Worm (Caenorhabditis elegans): ENCODE results near the gene C33G3.4.

- TF ChIP-seq tab-1 (GFP tag; IDR thresholded peaks at IDR 0.05) (no peak), ztf-29 (GFP tag; IDR thresholded peaks at IDR 0.05) (no peak), klf-2 (GFP tag; conservative IDR thresholded peaks at IDR 0.05) (no peak), flt-1 (GFP tag; IDR thresholded peaks at IDR 0.05) (no peak), ref-1 (GFP tag; conservative IDR thresholded peaks at IDR 0.05) (no peak), med-1 (GFP tag; optimal IDR thresholded peaks at IDR 0.05; ENCODE audit: insufficient read depth) (no peak), cog-1 (tag; optimal IDR thresholded peaks at IDR 0.05) (no peak), T22C8.4 (GFP tag; IDR thresholded peaks at IDR 0.05) (no peak)
These were observed 42.5 kb upstream of the C33G3.4 start for ce11 chrX:14028492-14028891.

Measured in whole organism, midembryonic.